Worm (Caenorhabditis elegans): ENCODE data around the gene best-22.

DNA sequence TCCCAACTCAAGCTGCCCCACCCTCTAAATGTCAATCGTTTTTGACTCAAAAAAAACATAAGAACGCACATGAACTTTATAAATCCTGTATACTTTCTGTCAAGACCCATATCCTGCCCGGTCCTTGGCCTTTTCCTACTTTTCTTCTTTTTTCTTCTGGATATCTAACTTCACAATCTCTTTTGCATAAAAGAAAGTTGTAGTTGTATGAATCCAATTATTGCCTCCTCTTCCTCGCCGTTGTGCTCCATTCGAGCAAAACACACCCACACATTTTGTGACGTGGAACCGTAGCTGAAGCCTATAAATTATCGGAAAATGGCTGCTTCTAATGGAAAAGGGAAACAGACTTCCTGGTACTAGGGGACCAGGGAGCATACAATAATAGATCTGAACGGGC is 496 bp downstream of the best-22 start:
- no peak for TF ChIP-seq flt-1 (GFP tag; IDR thresholded peaks at IDR 0.05)
- TF ChIP-seq B0310.2 (tag; optimal IDR thresholded peaks at IDR 0.05): no peak
- TF ChIP-seq hnd-1 (tag; optimal IDR thresholded peaks at IDR 0.05): no peak
- no peak for TF ChIP-seq ama-1 (optimal IDR thresholded peaks at IDR 0.05)
- TF ChIP-seq scrt-1 (GFP tag; IDR thresholded peaks at IDR 0.05): no peak
- TF ChIP-seq pes-1 (GFP tag; IDR thresholded peaks at IDR 0.05): no peak
